Worm (Caenorhabditis elegans) whole organism, early embryonic: ENCODE data around the gene rpb-9.

Experiments
- B0310.2 ChIP-seq: sonication (generic microtip); optimal IDR thresholded peaks from 2 replicates; lab custom pipeline; 2016; ENCODE audit warnings: mild to moderate bottlenecking, missing genetic modification characterization, missing compliant biosample characterization
- F13C5.2 ChIP-seq: sonication (generic microtip); optimal IDR thresholded peaks from 2 replicates; lab custom pipeline; 2017; ENCODE audit warnings: mild to moderate bottlenecking, missing genetic modification characterization, inconsistent platforms, missing compliant biosample characterization
- aly-1 ChIP-seq: sonication (generic microtip); optimal IDR thresholded peaks from 2 replicates; lab custom pipeline; 2016; ENCODE audit warnings: missing genetic modification characterization, missing compliant biosample characterization
- ama-1 ChIP-seq: fragments of 150-350 bp; optimal IDR thresholded peaks from 2 replicates; lab custom pipeline; 2014
- ceh-13 ChIP-seq: fragments of 200-800 bp; sonication (Bioruptor generic); optimal IDR thresholded peaks from 2 replicates; lab custom pipeline; 2018; ENCODE audit warnings: mild to moderate bottlenecking, missing genetic modification characterization, missing compliant biosample characterization
- ceh-36 ChIP-seq: sonication (generic microtip); optimal IDR thresholded peaks from 2 replicates; lab custom pipeline; 2016; ENCODE audit warnings: missing genetic modification characterization, inconsistent platforms, missing compliant biosample characterization
- ets-7 ChIP-seq: sonication (generic microtip); optimal IDR thresholded peaks from 2 replicates; lab custom pipeline; 2016; ENCODE audit warnings: missing genotype, missing genetic modification characterization, missing compliant biosample characterization
- flt-1 ChIP-seq: fragments of 200-800 bp; sonication (Bioruptor generic); IDR thresholded peaks from 2 replicates; pipeline ENCODE4 v1.3.6; 2022; ENCODE audit warnings: missing genetic modification characterization, missing compliant biosample characterization
- hmbx-1 ChIP-seq: sonication (generic microtip); optimal IDR thresholded peaks from 2 replicates; lab custom pipeline; 2016; ENCODE audit warnings: mild to moderate bottlenecking, missing genetic modification characterization, missing compliant biosample characterization
- hmg-4 ChIP-seq: fragments of 200-800 bp; sonication (Bioruptor generic); optimal IDR thresholded peaks from 2 replicates; lab custom pipeline; 2018; ENCODE audit warnings: mild to moderate bottlenecking, missing genetic modification characterization, missing compliant biosample characterization
- hnd-1 ChIP-seq: sonication (generic microtip); optimal IDR thresholded peaks from 2 replicates; lab custom pipeline; 2016; ENCODE audit warnings: missing genetic modification characterization, missing compliant biosample characterization
- pes-1 ChIP-seq: fragments of 200-800 bp; sonication (Bioruptor generic); IDR thresholded peaks from 2 replicates; pipeline ENCODE4 v1.3.6; 2022; ENCODE audit warnings: missing genetic modification reagents, missing genetic modification characterization, missing compliant biosample characterization
- scrt-1 ChIP-seq: fragments of 200-800 bp; sonication (Bioruptor generic); IDR thresholded peaks from 2 replicates; pipeline ENCODE4 v1.3.6; 2022; ENCODE audit warnings: missing genetic modification characterization, missing compliant biosample characterization
- sea-1 ChIP-seq: fragments of 200-800 bp; sonication (Bioruptor generic); conservative IDR thresholded peaks from 2 replicates; pipeline ENCODE4 v1.3.6; 2022; ENCODE audit warnings: missing genetic modification characterization, missing compliant biosample characterization
- tbx-11 ChIP-seq: fragments of 200-800 bp; sonication (Bioruptor generic); IDR thresholded peaks from 2 replicates; pipeline ENCODE4 v1.3.6; 2022; ENCODE audit warnings: missing genetic modification characterization, missing compliant biosample characterization
- tbx-37 ChIP-seq: fragments of 200-800 bp; sonication (Bioruptor generic); conservative IDR thresholded peaks from 2 replicates; pipeline ENCODE4 v1.3.6; 2022; ENCODE audit warnings: missing genetic modification reagents, missing genetic modification characterization, missing compliant biosample characterization
- tra-4 ChIP-seq: sonication (generic microtip); optimal IDR thresholded peaks from 2 replicates; lab custom pipeline; 2017; ENCODE audit warnings: missing genetic modification characterization, missing compliant biosample characterization

The rpb-9 gene

DNA sequence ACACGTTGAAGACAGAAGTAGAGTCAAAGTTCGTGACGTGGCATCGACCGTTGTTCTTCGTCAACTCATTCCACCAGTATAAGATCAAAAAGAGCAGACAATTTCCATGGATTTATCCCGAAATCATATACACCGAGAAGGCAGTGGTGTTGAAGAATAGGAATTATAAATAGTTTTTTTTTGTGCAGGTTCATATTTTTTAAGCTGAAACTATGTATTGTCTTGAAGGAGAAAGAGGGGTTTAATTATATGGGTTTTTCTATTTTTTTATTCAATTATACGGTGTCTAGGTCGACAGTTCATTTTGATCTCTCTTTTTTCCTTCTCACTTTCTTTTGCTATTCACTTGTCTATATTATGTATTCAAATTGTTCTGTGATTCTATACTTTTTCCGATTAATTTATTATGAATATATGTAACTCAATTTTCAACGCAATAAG is 27.0 kb upstream of the rpb-9 start:
- TF ChIP-seq tbx-11 (GFP tag; lab: Robert Waterston, UW) (no peak), aly-1 (tag; lab: Kevin White, UChicago) (no peak), tra-4 (tag; lab: Kevin White, UChicago) (no peak), ets-7 (tag; lab: Kevin White, UChicago) (no peak), scrt-1 (GFP tag; lab: Robert Waterston, UW) (no peak), ama-1 (lab: Kevin White, UChicago) (peak; percentile 62), hnd-1 (no peak), pes-1 (GFP tag; lab: Robert Waterston, UW) (no peak), F13C5.2 (tag; lab: Kevin White, UChicago) (no peak), flt-1 (GFP tag; lab: Robert Waterston, UW) (peak; percentile 13; the same call in 1 of the 2 replicates), sea-1 (GFP tag; lab: Robert Waterston, UW) (no peak), ceh-36 (tag; lab: Kevin White, UChicago) (no peak), hmg-4 (GFP tag; lab: Kevin White, UChicago) (no peak), tbx-37 (GFP tag; lab: Robert Waterston, UW) (no peak), B0310.2 (tag; lab: Kevin White, UChicago) (peak; percentile 41), ceh-13 (no peak), hmbx-1 (tag; lab: Kevin White, UChicago) (no peak)

DNA sequence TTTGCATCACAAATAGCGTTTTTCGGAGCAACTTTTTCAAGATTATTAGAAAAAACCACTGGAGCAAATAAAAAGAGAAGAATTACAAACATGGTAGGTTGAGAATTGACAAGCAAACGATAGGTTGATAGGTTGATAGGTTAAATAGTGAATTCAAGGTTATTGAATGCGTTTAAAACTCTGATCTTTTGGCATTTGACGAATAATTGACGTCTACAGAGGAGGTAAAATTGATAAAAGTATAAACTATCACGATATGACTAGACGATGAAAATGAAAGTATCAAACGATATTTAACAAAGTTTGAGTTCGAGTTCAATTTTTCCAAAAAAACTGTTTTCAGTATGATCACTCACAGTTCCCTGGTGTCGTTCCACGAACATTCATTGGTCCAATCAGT is 23.8 kb upstream of the rpb-9 start, which contains the start of gene ZC513.14:
Gene ZC513.14 (minus strand): TSS at position 101 of the 400 bp plus-strand sequence.
- no peak for TF ChIP-seq tbx-11 (GFP tag; lab: Robert Waterston, UW)

DNA sequence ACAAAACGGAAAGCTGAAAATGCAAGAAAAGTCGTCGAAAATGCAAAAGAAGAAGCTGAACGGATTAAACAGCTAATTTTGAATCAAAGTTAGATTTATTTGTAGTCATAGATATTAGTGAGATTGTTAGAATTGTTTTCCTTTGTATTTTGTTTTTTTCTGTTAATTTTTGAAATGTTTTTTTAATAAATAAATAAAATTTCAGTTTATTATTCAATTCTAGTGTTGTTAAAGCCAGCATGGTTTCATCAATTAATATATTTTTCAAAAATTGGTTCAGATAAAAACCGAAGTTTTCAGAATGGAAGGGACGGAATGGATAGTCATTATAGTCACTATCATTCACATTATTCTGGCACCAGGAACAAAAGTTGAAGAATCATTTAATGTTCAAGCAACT is 22.7 kb upstream of the rpb-9 start, which contains the start of gene algn-12:
Gene algn-12 (plus strand): TSS at position 301 of the 400 bp plus-strand sequence.
- TF ChIP-seq scrt-1 (GFP tag; lab: Robert Waterston, UW) (no peak), flt-1 (GFP tag; lab: Robert Waterston, UW) (no peak), B0310.2 (tag; lab: Kevin White, UChicago) (no peak), hnd-1 (no peak), ama-1 (lab: Kevin White, UChicago) (no peak), aly-1 (tag; lab: Kevin White, UChicago) (no peak), hmbx-1 (tag; lab: Kevin White, UChicago) (no peak)

DNA sequence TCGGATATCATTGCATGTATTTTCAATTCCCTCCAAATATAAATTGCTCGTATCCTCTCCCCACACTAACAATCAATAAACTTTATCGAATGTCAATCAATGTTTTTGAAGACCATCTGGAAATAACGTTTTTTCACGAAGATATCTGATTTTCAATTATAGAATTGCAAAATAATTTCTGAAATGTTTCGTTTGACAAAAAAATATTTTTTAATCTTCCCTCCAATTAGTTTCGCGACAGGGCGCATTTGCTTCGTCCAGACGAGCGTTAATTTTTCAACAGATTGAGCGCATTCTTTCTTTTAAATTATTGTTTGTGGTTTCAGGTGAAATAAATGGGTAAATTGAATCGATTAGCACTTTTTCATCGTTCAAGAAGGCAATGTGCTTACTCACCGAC is 19.0 kb upstream of the rpb-9 start, which contains the start of gene vars-1:
Gene vars-1 (plus strand): TSS at position 291 of the 400 bp plus-strand sequence.
- TF ChIP-seq tra-4 (tag; lab: Kevin White, UChicago) (no peak), tbx-11 (GFP tag; lab: Robert Waterston, UW) (no peak), scrt-1 (GFP tag; lab: Robert Waterston, UW) (no peak)

DNA sequence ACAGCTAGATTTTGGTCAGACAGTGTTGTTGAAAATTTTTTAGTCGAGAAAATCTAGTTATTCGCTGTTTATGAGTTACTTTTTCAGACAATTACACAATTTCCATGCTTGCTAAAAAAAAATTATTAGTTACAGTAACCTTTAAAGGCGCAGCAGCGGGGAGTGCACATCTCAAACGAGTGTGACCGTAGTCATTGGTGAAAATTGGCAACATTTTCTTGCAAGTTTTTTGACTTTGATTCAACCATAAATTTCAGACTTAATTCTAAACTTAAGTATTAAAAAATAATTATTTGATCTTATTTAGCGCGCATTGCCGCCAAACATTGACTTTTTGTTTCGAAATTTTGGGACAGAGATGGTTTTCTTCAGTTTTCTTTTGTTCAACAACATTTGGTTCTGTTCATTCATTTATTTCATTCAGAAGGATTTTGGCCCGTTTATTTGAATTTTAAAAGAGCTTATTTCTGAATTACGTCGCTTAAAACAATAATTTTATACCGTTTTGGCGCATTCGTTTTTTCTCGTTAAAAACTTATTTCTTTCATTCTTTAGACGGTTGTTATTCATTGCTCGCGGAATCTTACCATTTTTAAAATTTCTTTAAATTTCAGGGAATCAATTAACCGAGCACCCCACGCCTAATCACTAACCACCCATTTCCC is 16.8 kb upstream of the rpb-9 start, which contains the start of gene oma-2:
Gene oma-2 (plus strand): TSS at position 615 of the 665 bp plus-strand sequence.
- TF ChIP-seq ceh-36 (tag; lab: Kevin White, UChicago) (no peak), ama-1 (lab: Kevin White, UChicago) (no peak), tbx-11 (GFP tag; lab: Robert Waterston, UW) (no peak), aly-1 (tag; lab: Kevin White, UChicago) (no peak), flt-1 (GFP tag; lab: Robert Waterston, UW) (no peak), tra-4 (tag; lab: Kevin White, UChicago) (no peak), pes-1 (GFP tag; lab: Robert Waterston, UW) (no peak), ceh-13 (no peak), scrt-1 (GFP tag; lab: Robert Waterston, UW) (no peak), hmg-4 (GFP tag; lab: Kevin White, UChicago) (no peak), F13C5.2 (tag; lab: Kevin White, UChicago) (no peak), tbx-37 (GFP tag; lab: Robert Waterston, UW) (no peak), sea-1 (GFP tag; lab: Robert Waterston, UW) (no peak)

DNA sequence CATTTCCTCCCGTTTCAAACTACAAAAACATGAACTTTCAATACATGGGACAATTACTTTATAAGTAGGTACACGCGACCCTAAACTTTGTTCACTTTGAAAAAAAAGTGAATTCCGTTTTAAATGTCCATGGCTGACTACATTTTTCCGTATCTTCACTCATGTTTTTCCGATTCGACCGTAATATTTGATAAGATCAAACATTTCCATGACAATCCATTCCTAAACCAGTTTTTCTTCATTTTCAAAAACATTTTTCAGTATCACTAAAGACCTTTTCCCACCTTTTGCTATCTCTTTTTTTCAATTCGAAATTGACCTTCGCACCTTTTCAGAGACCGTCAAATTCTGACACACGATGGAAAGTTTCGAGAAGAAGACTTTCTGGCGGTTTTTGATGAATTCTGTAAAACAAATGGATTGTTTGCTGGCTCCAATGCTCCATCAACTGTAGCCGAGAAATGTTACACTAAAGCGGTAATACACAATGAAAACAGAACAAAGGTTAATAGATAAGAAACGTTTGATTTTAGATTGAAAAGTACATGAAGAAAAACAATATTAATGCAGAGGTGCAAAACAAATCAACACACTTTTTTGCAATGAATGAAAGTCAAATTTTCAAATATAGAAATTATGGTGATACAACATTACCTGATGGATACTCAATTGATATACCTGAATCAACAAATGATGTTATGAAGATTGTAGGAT is 15.4 kb upstream of the rpb-9 start:
- TF ChIP-seq flt-1 (GFP tag; lab: Robert Waterston, UW), result no peak
- no peak for TF ChIP-seq tbx-37 (GFP tag; lab: Robert Waterston, UW)

DNA sequence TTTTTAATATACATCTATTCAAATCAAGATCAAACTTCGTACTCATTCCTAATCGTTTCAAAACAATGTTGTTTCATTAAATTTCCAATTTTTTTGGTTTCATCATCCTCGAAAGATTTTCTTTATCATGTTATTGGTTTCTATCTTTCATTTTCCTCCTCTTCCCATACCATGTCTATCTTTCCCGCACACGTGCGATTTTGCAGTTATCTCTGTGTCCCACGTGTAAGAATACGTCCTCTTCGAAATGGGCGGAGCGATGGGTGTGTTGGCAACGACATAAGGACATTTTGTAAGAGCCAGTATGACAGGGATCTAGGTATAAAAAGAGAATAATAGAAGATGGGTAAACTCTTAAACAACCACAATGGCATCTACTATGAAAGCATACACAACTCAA is 14.2 kb upstream of the rpb-9 start, which contains the start of gene F43H9.4:
Gene F43H9.4 (plus strand): TSS at position 366 of the 400 bp plus-strand sequence.
- TF ChIP-seq pes-1 (GFP tag; lab: Robert Waterston, UW), result no peak
- TF ChIP-seq F13C5.2 (tag; lab: Kevin White, UChicago), result no peak
- no peak for TF ChIP-seq scrt-1 (GFP tag; lab: Robert Waterston, UW)
- TF ChIP-seq ceh-36 (tag; lab: Kevin White, UChicago), result no peak
- TF ChIP-seq sea-1 (GFP tag; lab: Robert Waterston, UW), result no peak
- no peak for TF ChIP-seq hmg-4 (GFP tag; lab: Kevin White, UChicago)
